Worm (Caenorhabditis elegans) whole organism, L3 larva: ENCODE data around the gene F40F8.4.
A peak's percentile ranks its signal among the peaks of the same experiment; 100 is the strongest.

Source experiments
- R02D3.7 ChIP-seq: fragments of 150-350 bp; optimal IDR thresholded peaks from 2 replicates; lab custom pipeline; 2014; ENCODE audit warnings: missing biosample characterization, missing genetic modification characterization
- ZK546.5 ChIP-seq: sonication (generic microtip); optimal IDR thresholded peaks from 2 replicates; lab custom pipeline; 2017; ENCODE audit warnings: missing biosample characterization, missing genetic modification characterization
- aly-2 ChIP-seq: fragments of 150-350 bp; optimal IDR thresholded peaks from 2 replicates; lab custom pipeline; 2014; ENCODE audit warnings: missing biosample characterization, missing genetic modification characterization
- ama-1 ChIP-seq: fragments of 150-350 bp; optimal IDR thresholded peaks from 2 replicates; lab custom pipeline; 2018
- ceh-16 ChIP-seq: sonication (generic microtip); optimal IDR thresholded peaks from 2 replicates; lab custom pipeline; 2017; ENCODE audit warnings: missing biosample characterization, missing genetic modification characterization
- ceh-28 ChIP-seq: fragments of 150-350 bp; optimal IDR thresholded peaks from 2 replicates; lab custom pipeline; 2014; ENCODE audit warnings: missing biosample characterization, missing genetic modification reagents, missing genetic modification characterization
- ceh-82 ChIP-seq: fragments of 150-350 bp; optimal IDR thresholded peaks from 2 replicates; lab custom pipeline; 2014; ENCODE audit warnings: missing biosample characterization, missing genetic modification characterization
- ceh-9 ChIP-seq: sonication (generic microtip); optimal IDR thresholded peaks from 2 replicates; lab custom pipeline; 2018; ENCODE audit warnings: missing biosample characterization, missing genetic modification characterization
- daf-12 ChIP-seq: fragments of 150-350 bp; optimal IDR thresholded peaks from 2 replicates; lab custom pipeline; 2014; ENCODE audit warnings: missing biosample characterization, missing genetic modification reagents, missing genetic modification characterization
- egl-27 ChIP-seq: sonication (generic microtip); optimal IDR thresholded peaks from 4 replicates; lab custom pipeline; 2017; ENCODE audit warnings: missing biosample characterization, missing genetic modification reagents, missing genetic modification characterization
- egl-5 ChIP-seq: fragments of 150-350 bp; optimal IDR thresholded peaks from 2 replicates; lab custom pipeline; 2017; ENCODE audit warnings: missing biosample characterization, missing genetic modification reagents, missing genetic modification characterization, inconsistent platforms
- elt-2 ChIP-seq: sonication (generic microtip); optimal IDR thresholded peaks from 2 replicates; lab custom pipeline; 2016; ENCODE audit warnings: missing genetic modification reagents, mild to moderate bottlenecking, missing genetic modification characterization, missing compliant biosample characterization
- elt-3 ChIP-seq, 3 experiments: fragments of 150-350 bp in 1 of 3; sonication (generic microtip) in 2 of 3; optimal IDR thresholded peaks; 2 replicates in 2 of 3; 4 replicates in 1 of 3; lab custom pipeline; 2014 to 2017; ENCODE audit warnings: missing biosample characterization in 3 of 3, missing genetic modification characterization in 3 of 3
- eor-1 ChIP-seq, 2 experiments: fragments of 150-350 bp; optimal IDR thresholded peaks; 2 replicates each; lab custom pipeline; 2014 to 2018; ENCODE audit warnings: missing biosample characterization in 2 of 2, missing genetic modification characterization in 2 of 2
- fkh-10 ChIP-seq: sonication (generic microtip); optimal IDR thresholded peaks from 2 replicates; lab custom pipeline; 2017; ENCODE audit warnings: missing biosample characterization, missing genetic modification reagents, missing genetic modification characterization
- fos-1 ChIP-seq: fragments of 150-350 bp; optimal IDR thresholded peaks from 2 replicates; lab custom pipeline; 2014; ENCODE audit warnings: missing biosample characterization, missing genetic modification characterization
- hmg-11 ChIP-seq: sonication (generic microtip); optimal IDR thresholded peaks from 2 replicates; lab custom pipeline; 2016; ENCODE audit warnings: missing genetic modification characterization, missing compliant biosample characterization
- jun-1 ChIP-seq: fragments of 150-350 bp; optimal IDR thresholded peaks from 2 replicates; lab custom pipeline; 2014; ENCODE audit warnings: missing biosample characterization, missing genetic modification reagents, missing genetic modification characterization
- lin-15B ChIP-seq: fragments of 150-350 bp; optimal IDR thresholded peaks from 2 replicates; lab custom pipeline; 2014; ENCODE audit warnings: missing biosample characterization, missing genetic modification characterization
- lin-39 ChIP-seq: fragments of 150-350 bp; optimal IDR thresholded peaks from 2 replicates; lab custom pipeline; 2018; ENCODE audit warnings: missing biosample characterization, missing genetic modification reagents, missing genetic modification characterization
- lsy-12 ChIP-seq: sonication (generic microtip); optimal IDR thresholded peaks from 2 replicates; lab custom pipeline; 2016; ENCODE audit warnings: mild to moderate bottlenecking, missing genetic modification characterization, missing compliant biosample characterization
- mdl-1 ChIP-seq: fragments of 150-350 bp; optimal IDR thresholded peaks from 2 replicates; lab custom pipeline; 2014; ENCODE audit warnings: missing biosample characterization, missing genetic modification characterization
- nfya-1 ChIP-seq: sonication (generic microtip); optimal IDR thresholded peaks from 2 replicates; lab custom pipeline; 2017; ENCODE audit warnings: missing genetic modification characterization, mild to moderate bottlenecking, missing compliant biosample characterization, antibody characterized with exemption, moderate library complexity; ENCODE audit not compliant: insufficient read depth
- nhr-11 ChIP-seq: fragments of 150-350 bp; optimal IDR thresholded peaks from 2 replicates; lab custom pipeline; 2014; ENCODE audit warnings: missing biosample characterization, missing genetic modification characterization
- nhr-12 ChIP-seq: fragments of 150-350 bp; optimal IDR thresholded peaks from 2 replicates; lab custom pipeline; 2014; ENCODE audit warnings: missing biosample characterization, missing genetic modification characterization
- nhr-237 ChIP-seq: fragments of 150-350 bp; optimal IDR thresholded peaks from 2 replicates; lab custom pipeline; 2014; ENCODE audit warnings: missing biosample characterization, missing genetic modification characterization
- nhr-25 ChIP-seq: sonication (generic microtip); optimal IDR thresholded peaks from 2 replicates; lab custom pipeline; 2017; ENCODE audit warnings: missing biosample characterization, missing genetic modification characterization
- nhr-28 ChIP-seq: fragments of 150-350 bp; optimal IDR thresholded peaks from 2 replicates; lab custom pipeline; 2014; ENCODE audit warnings: missing biosample characterization, missing genetic modification characterization
- nhr-43 ChIP-seq: sonication (generic microtip); optimal IDR thresholded peaks from 2 replicates; lab custom pipeline; 2016; ENCODE audit warnings: mild to moderate bottlenecking, missing genetic modification characterization, missing compliant biosample characterization; ENCODE audit not compliant: poor library complexity, severe bottlenecking
- nhr-76 ChIP-seq: fragments of 150-350 bp; sonication (generic microtip); optimal IDR thresholded peaks from 5 replicates; lab custom pipeline; 2014; ENCODE audit warnings: missing biosample characterization, missing genetic modification characterization
- nhr-77 ChIP-seq: fragments of 150-350 bp; optimal IDR thresholded peaks from 2 replicates; lab custom pipeline; 2014; ENCODE audit warnings: missing biosample characterization, missing genetic modification characterization
- pha-4 ChIP-seq: fragments of 150-350 bp; optimal IDR thresholded peaks from 2 replicates; lab custom pipeline; 2014; ENCODE audit warnings: missing biosample characterization, missing genetic modification reagents, missing genetic modification characterization
- pqm-1 ChIP-seq: fragments of 150-350 bp; optimal IDR thresholded peaks from 2 replicates; lab custom pipeline; 2017; ENCODE audit warnings: missing biosample characterization, missing genetic modification characterization, inconsistent platforms
- sea-2 ChIP-seq: fragments of 150-350 bp; sonication (generic microtip); optimal IDR thresholded peaks from 4 replicates; lab custom pipeline; 2014; ENCODE audit warnings: missing biosample characterization, missing genetic modification reagents, missing genetic modification characterization
- skn-1 ChIP-seq: fragments of 150-350 bp; optimal IDR thresholded peaks from 2 replicates; lab custom pipeline; 2014; ENCODE audit warnings: missing biosample characterization, missing genetic modification characterization
- snpc-4 ChIP-seq: fragments of 150-350 bp; optimal IDR thresholded peaks from 2 replicates; lab custom pipeline; 2014; ENCODE audit warnings: missing biosample characterization, missing genetic modification characterization
- tbx-2 ChIP-seq: sonication (generic microtip); optimal IDR thresholded peaks from 2 replicates; lab custom pipeline; 2016; ENCODE audit warnings: mild to moderate bottlenecking, missing genetic modification characterization, missing compliant biosample characterization
- unc-39 ChIP-seq: sonication (generic microtip); optimal IDR thresholded peaks from 4 replicates; lab custom pipeline; 2017; ENCODE audit warnings: missing biosample characterization, missing genetic modification characterization
- unc-62 ChIP-seq: fragments of 150-350 bp; sonication (generic microtip); optimal IDR thresholded peaks from 4 replicates; lab custom pipeline; 2014; ENCODE audit warnings: missing biosample characterization, missing genetic modification reagents, missing genetic modification characterization
- ztf-11 ChIP-seq: fragments of 150-350 bp; optimal IDR thresholded peaks from 2 replicates; lab custom pipeline; 2014; ENCODE audit warnings: missing biosample characterization, missing genetic modification characterization
- ztf-4 ChIP-seq: fragments of 150-350 bp; optimal IDR thresholded peaks from 2 replicates; lab custom pipeline; 2014; ENCODE audit warnings: missing biosample characterization, missing genetic modification characterization

F40F8.4 gene

DNA sequence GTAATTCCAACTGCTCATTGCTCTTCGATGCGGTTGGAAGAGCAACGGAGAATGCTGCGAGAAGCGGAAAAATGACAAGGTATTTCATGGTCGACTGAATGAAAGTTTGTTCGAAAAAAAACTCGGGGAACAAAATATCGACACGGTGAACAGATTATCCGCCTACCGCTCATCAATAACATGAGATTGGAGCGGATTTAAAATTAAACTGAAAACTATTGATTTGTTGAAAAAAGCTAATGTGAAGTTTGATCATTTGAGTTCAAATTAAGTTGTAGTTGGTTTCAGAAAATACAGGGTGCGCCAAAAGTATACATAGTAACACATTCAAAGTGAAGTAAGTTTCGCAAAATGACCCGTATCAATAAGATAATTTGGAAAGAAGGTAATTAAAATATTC is at the start of gene F40F8.4:
Gene F40F8.4 (minus strand): TSS at position 101 of the 400 bp plus-strand sequence.
- no peak for TF ChIP-seq nfya-1 (tag; lab: Kevin White, UChicago)
- no peak for TF ChIP-seq sea-2
- no peak for TF ChIP-seq nhr-28
- TF ChIP-seq aly-2: no peak
- TF ChIP-seq fos-1 (tag; lab: Kevin White, UChicago): no peak
- no peak for TF ChIP-seq lin-39 (tag; lab: Kevin White, UChicago)
- TF ChIP-seq ceh-16 (tag; lab: Kevin White, UChicago): no peak
- TF ChIP-seq, all 47 proteins: peak for 0

DNA sequence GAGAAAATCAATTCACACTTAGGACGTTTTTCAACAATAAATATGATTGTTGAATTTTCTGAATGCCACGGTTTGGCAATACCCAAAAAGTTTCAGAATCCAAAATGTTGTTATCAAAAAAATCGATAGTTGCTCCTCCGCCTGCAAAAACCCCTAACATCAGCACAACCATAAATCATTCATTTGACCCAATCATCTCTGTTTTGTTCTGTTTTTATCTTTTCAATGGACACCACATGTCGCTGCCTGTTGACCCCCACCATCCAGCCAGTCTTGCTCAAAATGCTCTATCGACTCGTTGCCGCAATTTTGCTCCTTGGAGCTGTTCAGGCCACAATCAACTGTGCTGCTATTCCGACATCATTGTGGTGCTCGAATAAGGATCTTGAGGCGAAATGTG is 48.0 kb upstream of the F40F8.4 start, which contains the start of gene F37H8.5:
Gene F37H8.5 (plus strand): TSS at position 181 of the 400 bp plus-strand sequence.
- no peak for TF ChIP-seq sea-2
- TF ChIP-seq daf-12 (tag; lab: Kevin White, UChicago): no peak
- no peak for TF ChIP-seq egl-5 (tag; lab: Kevin White, UChicago)
- no peak for TF ChIP-seq nhr-77 (tag; lab: Kevin White, UChicago)
- TF ChIP-seq unc-62 (GFP tag; lab: Kevin White, UChicago): no peak
- TF ChIP-seq elt-2 (tag; lab: Kevin White, UChicago): no peak
- no peak for TF ChIP-seq elt-3 (tag; optimal IDR thresholded peaks at IDR 0.05; lab: Kevin White, UChicago)
- no peak for TF ChIP-seq ceh-9
- no peak for TF ChIP-seq mdl-1 (tag; lab: Kevin White, UChicago)
- TF ChIP-seq pha-4 (tag; lab: Kevin White, UChicago): no peak
- TF ChIP-seq hmg-11 (tag; lab: Kevin White, UChicago): no peak
- no peak for TF ChIP-seq nfya-1 (tag; lab: Kevin White, UChicago)
- no peak for TF ChIP-seq nhr-28

DNA sequence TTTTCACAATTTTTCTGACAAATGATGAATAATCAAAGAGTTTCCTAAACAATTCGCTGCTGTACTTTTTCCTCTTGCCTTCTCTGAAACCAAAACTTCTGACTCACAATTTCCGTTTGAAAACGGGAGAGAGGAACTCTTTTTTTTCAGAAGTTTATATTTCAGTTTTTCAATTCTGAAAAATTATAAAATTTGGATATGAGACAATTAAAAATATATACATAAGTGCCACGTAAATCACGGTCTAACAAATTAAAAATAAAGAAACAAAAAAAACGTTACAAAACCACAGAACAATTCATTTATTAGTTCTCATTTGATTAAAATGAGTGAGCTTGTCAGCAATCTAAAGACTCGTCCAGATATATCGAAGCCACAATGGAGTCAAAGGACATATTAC is 45.7 kb upstream of the F40F8.4 start, which contains the start of gene sfxn-1.2:
Gene sfxn-1.2 (plus strand): TSS at position 301 of the 400 bp plus-strand sequence.
- TF ChIP-seq pqm-1 (no peak), aly-2 (no peak), tbx-2 (tag; lab: Kevin White, UChicago) (no peak), ztf-11 (tag; lab: Kevin White, UChicago) (no peak), nfya-1 (tag; lab: Kevin White, UChicago) (no peak), elt-3 (tag; optimal IDR thresholded peaks at IDR 0.05; lab: Kevin White, UChicago) (no peak), egl-27 (tag; lab: Kevin White, UChicago) (no peak), pha-4 (tag; lab: Kevin White, UChicago) (no peak), egl-5 (tag; lab: Kevin White, UChicago) (no peak), nhr-77 (tag; lab: Kevin White, UChicago) (no peak), ztf-4 (tag; lab: Kevin White, UChicago) (no peak), nhr-43 (tag; lab: Kevin White, UChicago) (no peak), snpc-4 (no peak), lsy-12 (tag; lab: Kevin White, UChicago) (no peak), jun-1 (tag; lab: Kevin White, UChicago) (no peak), ceh-28 (tag; lab: Kevin White, UChicago) (no peak), fkh-10 (no peak), nhr-76 (tag; lab: Kevin White, UChicago) (no peak)

DNA sequence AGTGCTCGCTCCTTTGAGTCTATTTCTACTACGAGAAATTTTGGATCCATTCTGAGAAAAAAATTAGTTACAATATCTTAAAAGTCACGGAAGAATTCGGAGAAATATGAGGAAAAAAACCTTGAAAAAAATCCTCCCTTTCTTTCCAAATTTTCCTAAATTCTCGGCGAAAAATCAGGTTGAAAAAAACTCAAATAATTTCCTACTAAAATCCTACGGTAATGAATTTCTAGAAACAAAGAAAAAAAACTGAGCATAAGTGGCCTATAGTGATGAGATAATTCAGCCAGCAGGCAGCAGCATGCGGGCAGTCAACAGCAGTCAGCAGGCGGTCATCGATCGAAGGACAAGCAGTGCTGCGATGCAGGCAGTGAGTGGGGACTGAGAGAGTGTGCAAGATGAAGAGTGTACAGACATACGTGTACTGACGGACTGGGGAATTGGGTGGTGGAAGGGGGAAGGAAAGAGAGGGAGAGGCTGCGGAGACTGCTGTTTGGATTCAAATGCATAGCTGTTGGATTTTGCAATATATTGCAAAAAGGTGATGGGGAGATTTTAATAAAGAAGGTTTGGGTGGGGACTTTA is 44.8 kb upstream of the F40F8.4 start, which contains the start of gene lir-3:
Gene lir-3 (minus strand): TSS at position 51 of the 585 bp plus-strand sequence.
- peak; percentile 30 for TF ChIP-seq ceh-28 (tag; lab: Kevin White, UChicago)
- no peak for TF ChIP-seq nhr-11
- no peak for TF ChIP-seq fos-1 (tag; lab: Kevin White, UChicago)
- TF ChIP-seq ceh-82 (tag; lab: Kevin White, UChicago): no peak
- no peak for TF ChIP-seq lin-39 (tag; lab: Kevin White, UChicago)
- no peak for TF ChIP-seq skn-1
- no peak for TF ChIP-seq nhr-25
- no peak for TF ChIP-seq sea-2
- TF ChIP-seq unc-39 (tag; lab: Kevin White, UChicago): no peak
- no peak for TF ChIP-seq ztf-4 (tag; lab: Kevin White, UChicago)
- TF ChIP-seq elt-3 (tag; optimal IDR thresholded peaks at IDR 0.05; lab: Kevin White, UChicago): no peak
- no peak for TF ChIP-seq egl-27 (tag; lab: Kevin White, UChicago)
- no peak for TF ChIP-seq ZK546.5 (tag; lab: Kevin White, UChicago)
- no peak for TF ChIP-seq pqm-1
- TF ChIP-seq nfya-1 (tag; lab: Kevin White, UChicago): peak; percentile 69
- TF ChIP-seq mdl-1 (tag; lab: Kevin White, UChicago): no peak
- TF ChIP-seq daf-12 (tag; lab: Kevin White, UChicago): no peak
- peak; percentile 21 for TF ChIP-seq snpc-4
- no peak for TF ChIP-seq ztf-11 (tag; lab: Kevin White, UChicago)
- no peak for TF ChIP-seq eor-1 (tag; optimal IDR thresholded peaks at IDR 0.05; lab: Kevin White, UChicago)
- peak; percentile 46 for TF ChIP-seq lin-15B (tag; lab: Kevin White, UChicago)
- no peak for TF ChIP-seq ceh-9
- no peak for TF ChIP-seq jun-1 (tag; lab: Kevin White, UChicago)
- no peak for TF ChIP-seq R02D3.7 (tag; lab: Kevin White, UChicago)
- peak; percentile 68 for TF ChIP-seq egl-5 (tag; lab: Kevin White, UChicago)
- no peak for TF ChIP-seq lsy-12 (tag; lab: Kevin White, UChicago)
- no peak for TF ChIP-seq nhr-76 (tag; lab: Kevin White, UChicago)
- no peak for TF ChIP-seq nhr-77 (tag; lab: Kevin White, UChicago)
- no peak for TF ChIP-seq nhr-28
- TF ChIP-seq nhr-12 (tag; lab: Kevin White, UChicago): no peak
- peak; percentile 10 for TF ChIP-seq elt-2 (tag; lab: Kevin White, UChicago)
- no peak for TF ChIP-seq nhr-237 (tag; lab: Kevin White, UChicago)
- no peak for TF ChIP-seq pha-4 (tag; lab: Kevin White, UChicago)
- no peak for TF ChIP-seq ama-1 (lab: Kevin White, UChicago)
- TF ChIP-seq nhr-43 (tag; lab: Kevin White, UChicago): no peak
- no peak for TF ChIP-seq ceh-16 (tag; lab: Kevin White, UChicago)
